Worm (Caenorhabditis elegans): Measurements from ENCODE around the gene ifta-2.

- TF ChIP-seq nhr-76 (tag; optimal IDR thresholded peaks at IDR 0.05) (no peak), ZK546.5 (tag; optimal IDR thresholded peaks at IDR 0.05) (no peak), nhr-11 (tag; optimal IDR thresholded peaks at IDR 0.05) (no peak), ama-1 (optimal IDR thresholded peaks at IDR 0.05) (peak; percentile 14), nhr-237 (tag; optimal IDR thresholded peaks at IDR 0.05) (no peak), egl-27 (tag; optimal IDR thresholded peaks at IDR 0.05) (no peak), nhr-28 (tag; optimal IDR thresholded peaks at IDR 0.05) (no peak), unc-62 (GFP tag; optimal IDR thresholded peaks at IDR 0.05) (no peak), fos-1 (tag; optimal IDR thresholded peaks at IDR 0.05) (no peak), mdl-1 (tag; optimal IDR thresholded peaks at IDR 0.05) (no peak), snpc-4 (tag; optimal IDR thresholded peaks at IDR 0.05) (no peak), ztf-4 (tag; optimal IDR thresholded peaks at IDR 0.05) (no peak), nfya-1 (tag; optimal IDR thresholded peaks at IDR 0.05; ENCODE audit: insufficient read depth) (peak; percentile 52)
Observed at ce11 chrIV:17276705-17277458, 25.0 kb downstream of the ifta-2 start, which contains the start of gene clec-196.

All from whole organism, L3 larva.